Worm (Caenorhabditis elegans) whole organism, L2 larva: ENCODE measurements around the gene tbc-9.

Experiments
- C34F6.9 ChIP-seq: fragments of 150-350 bp; optimal IDR thresholded peaks from 2 replicates; lab custom pipeline; 2014; ENCODE audit warnings: missing biosample characterization, missing genetic modification characterization
- mab-5 ChIP-seq: fragments of 150-350 bp; optimal IDR thresholded peaks from 2 replicates; lab custom pipeline; 2014; ENCODE audit warnings: missing biosample characterization, missing genetic modification characterization
- nhr-10 ChIP-seq: sonication (generic microtip); optimal IDR thresholded peaks from 2 replicates; lab custom pipeline; 2017; ENCODE audit warnings: missing biosample characterization, missing genetic modification characterization
- nhr-11 ChIP-seq: fragments of 150-350 bp; optimal IDR thresholded peaks from 2 replicates; lab custom pipeline; 2014; ENCODE audit warnings: missing biosample characterization, missing genetic modification characterization
- nhr-12 ChIP-seq: fragments of 150-350 bp; optimal IDR thresholded peaks from 2 replicates; lab custom pipeline; 2014; ENCODE audit warnings: missing biosample characterization, missing genetic modification characterization
- unc-62 ChIP-seq: fragments of 150-350 bp; optimal IDR thresholded peaks from 2 replicates; lab custom pipeline; 2014; ENCODE audit warnings: missing biosample characterization, missing genetic modification reagents, missing genetic modification characterization

- TF ChIP-seq mab-5 (tag; lab: Kevin White, UChicago): no peak
- TF ChIP-seq nhr-10: no peak
- TF ChIP-seq nhr-11 (tag; lab: Kevin White, UChicago): no peak
- TF ChIP-seq C34F6.9 (tag; lab: Kevin White, UChicago): peak; percentile 57
- TF ChIP-seq unc-62 (GFP tag; lab: Kevin White, UChicago): no peak
- no peak for TF ChIP-seq nhr-12
These were observed 19.1 kb upstream of the tbc-9 start, which contains the start of gene dcap-2 for ce11 chrIV:13521785-13522184.
